Fruit fly (Drosophila melanogaster): ENCODE data around the gene vls.

The vls gene

DNA sequence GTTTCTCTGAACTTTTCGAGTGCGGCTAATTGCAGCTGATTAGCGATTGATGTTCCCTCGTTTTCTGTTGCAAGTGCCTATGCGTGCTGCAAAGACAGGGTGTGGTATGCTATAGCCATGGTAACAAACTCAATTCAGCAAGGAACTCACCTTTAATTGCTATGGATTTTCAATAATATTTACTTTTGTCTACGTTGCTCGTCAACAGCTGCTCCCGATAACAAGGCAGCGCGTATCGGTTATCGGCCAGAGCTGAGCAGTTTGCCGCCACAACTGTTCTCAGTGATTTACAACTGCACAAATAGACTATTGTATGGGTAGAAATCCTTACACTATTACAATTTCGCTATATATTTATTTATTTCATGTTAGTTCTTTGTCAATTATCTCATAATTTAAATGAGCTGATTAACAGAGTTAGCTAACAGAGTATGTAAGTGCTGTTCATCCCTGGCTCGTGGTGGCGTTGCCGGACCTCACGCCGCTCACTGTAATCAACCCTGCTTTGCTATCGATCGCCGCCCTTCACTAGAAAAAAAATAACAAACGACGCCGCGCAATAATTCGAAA is 9.8 kb upstream of the vls start, which contains the start of the genes pr and neb (continued):
- peak; percentile 73 for TF ChIP-seq topi (GFP tag; optimal IDR thresholded peaks at IDR 0.05)
- TF ChIP-seq CG10631 (GFP tag; optimal IDR thresholded peaks at IDR 0.05): peak; percentile 43
- TF ChIP-seq Ets21C (GFP tag; optimal IDR thresholded peaks at IDR 0.05): peak; percentile 26
- TF ChIP-seq Hr38 (GFP tag; optimal IDR thresholded peaks at IDR 0.05): no peak
- TF ChIP-seq fkh (GFP tag; optimal IDR thresholded peaks at IDR 0.05): peak; percentile 85
- peak; percentile 51 for TF ChIP-seq CG11902 (GFP tag; optimal IDR thresholded peaks at IDR 0.05)
- TF ChIP-seq CG6163 (GFP tag; IDR thresholded peaks at IDR 0.05): peak; percentile 73
- peak; percentile 67 for TF ChIP-seq pdm3 (GFP tag; optimal IDR thresholded peaks at IDR 0.05)
- TF ChIP-seq Sox15 (GFP tag; optimal IDR thresholded peaks at IDR 0.05): no peak
- TF ChIP-seq Blimp-1 (GFP tag; optimal IDR thresholded peaks at IDR 0.05): no peak
- no peak for TF ChIP-seq CG16779 (tag; optimal IDR thresholded peaks at IDR 0.05)
- no peak for TF ChIP-seq CG7368 (GFP tag; optimal IDR thresholded peaks at IDR 0.05)
- peak in 1 of 2 experiments; percentile 45 for TF ChIP-seq ss (GFP tag; optimal IDR thresholded peaks at IDR 0.05)
- peak; percentile 40; the same call in 1 of the 3 replicates for TF ChIP-seq eg (GFP tag; IDR thresholded peaks at IDR 0.05)
- TF ChIP-seq CG1621 (tag; optimal IDR thresholded peaks at IDR 0.05): peak; percentile 12
- TF ChIP-seq Eip93F (GFP tag; optimal IDR thresholded peaks at IDR 0.05): peak; percentile 41
- TF ChIP-seq vri (GFP tag; optimal IDR thresholded peaks at IDR 0.05): peak; percentile 53
- TF ChIP-seq Lpt (GFP tag; optimal IDR thresholded peaks at IDR 0.05): no peak
- peak; percentile 67 for TF ChIP-seq Smox (GFP tag; optimal IDR thresholded peaks at IDR 0.05)
- peak; percentile 77 for TF ChIP-seq CG3919 (GFP tag; optimal IDR thresholded peaks at IDR 0.05)
- TF ChIP-seq CG8632 (GFP tag; optimal IDR thresholded peaks at IDR 0.05): no peak
- peak; percentile 36 for TF ChIP-seq CG31627 (GFP tag; optimal IDR thresholded peaks at IDR 0.05)
- TF ChIP-seq salr (GFP tag; optimal IDR thresholded peaks at IDR 0.05): no peak
- peak; percentile 57 for TF ChIP-seq CG15336 (GFP tag; IDR thresholded peaks at IDR 0.05)
- TF ChIP-seq OdsH (GFP tag; optimal IDR thresholded peaks at IDR 0.05): peak; percentile 25
- peak; percentile 27 for TF ChIP-seq achi (GFP tag; optimal IDR thresholded peaks at IDR 0.05)
- peak; percentile 25 for TF ChIP-seq net (GFP tag; optimal IDR thresholded peaks at IDR 0.05)

dm6 chr2L:20074388-20074787 is 8.9 kb upstream of the vls start:
- TF ChIP-seq Hr39 (GFP tag; optimal IDR thresholded peaks at IDR 0.05) (no peak), svp (GFP tag) (peak; percentile 58)

dm6 chr2L:20072095-20072494 is 6.6 kb upstream of the vls start, which contains the start of gene CG10730:
TSS of gene CG10730 (minus strand) at chr2L:20072195.
- no peak for TF ChIP-seq Eip75B (GFP tag; optimal IDR thresholded peaks at IDR 0.05)
- TF ChIP-seq achi (GFP tag; optimal IDR thresholded peaks at IDR 0.05): no peak

DNA sequence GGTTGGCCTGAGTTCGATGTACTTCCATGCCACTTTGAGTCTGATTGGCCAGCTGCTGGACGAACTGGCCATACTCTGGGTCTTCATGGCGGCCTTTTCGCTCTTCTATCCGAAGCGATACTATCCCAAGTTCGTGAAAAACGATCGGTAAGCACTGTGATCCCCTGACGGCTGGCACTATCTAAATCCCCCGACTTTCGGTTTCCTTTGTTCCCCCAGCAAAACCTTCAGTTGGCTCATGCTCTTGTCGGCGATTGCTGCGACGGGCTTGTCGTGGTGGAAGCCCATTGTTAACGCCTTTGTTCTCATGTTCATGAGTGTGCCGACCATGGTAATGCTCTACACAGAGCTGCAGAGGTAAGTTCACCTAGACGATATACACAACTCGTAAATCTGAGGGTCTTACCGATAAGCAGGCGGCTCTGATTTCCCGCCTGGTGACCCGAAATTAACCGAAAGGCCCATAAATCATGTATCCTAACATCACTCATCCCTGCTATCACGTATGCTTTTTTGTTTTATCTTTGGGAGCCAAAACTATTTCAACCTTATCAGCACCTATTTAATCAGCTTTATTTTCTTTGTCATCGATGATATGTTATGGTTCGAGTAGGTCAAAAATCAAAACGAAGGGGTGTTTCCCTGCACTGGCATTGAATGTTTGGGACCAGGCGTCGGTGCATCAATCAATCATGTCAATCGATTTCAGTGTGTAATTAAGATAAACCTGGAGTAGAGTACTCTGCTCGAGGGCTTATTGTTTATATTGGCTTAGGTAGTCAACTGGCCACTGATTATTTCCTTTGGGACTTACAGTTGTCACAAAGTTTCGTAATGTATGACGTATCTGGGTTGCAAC is 3.9 kb upstream of the vls start:
- TF ChIP-seq vri (GFP tag; optimal IDR thresholded peaks at IDR 0.05) (peak; percentile 42), Eip78C (GFP tag) (peak; percentile 43), fkh (GFP tag; optimal IDR thresholded peaks at IDR 0.05) (peak; percentile 78), Sox14 (GFP tag; optimal IDR thresholded peaks at IDR 0.05) (peak; percentile 93), spab (GFP tag; optimal IDR thresholded peaks at IDR 0.05) (no peak), Eip93F (GFP tag; optimal IDR thresholded peaks at IDR 0.05) (peak; percentile 60), CG8119 (GFP tag; IDR thresholded peaks at IDR 0.05) (no peak), achi (GFP tag; optimal IDR thresholded peaks at IDR 0.05) (no peak), Hr38 (GFP tag; optimal IDR thresholded peaks at IDR 0.05) (no peak), Sox102F (GFP tag; optimal IDR thresholded peaks at IDR 0.05) (no peak)
